Worm (Caenorhabditis elegans): ENCODE data around the gene fbxa-143.

DNA sequence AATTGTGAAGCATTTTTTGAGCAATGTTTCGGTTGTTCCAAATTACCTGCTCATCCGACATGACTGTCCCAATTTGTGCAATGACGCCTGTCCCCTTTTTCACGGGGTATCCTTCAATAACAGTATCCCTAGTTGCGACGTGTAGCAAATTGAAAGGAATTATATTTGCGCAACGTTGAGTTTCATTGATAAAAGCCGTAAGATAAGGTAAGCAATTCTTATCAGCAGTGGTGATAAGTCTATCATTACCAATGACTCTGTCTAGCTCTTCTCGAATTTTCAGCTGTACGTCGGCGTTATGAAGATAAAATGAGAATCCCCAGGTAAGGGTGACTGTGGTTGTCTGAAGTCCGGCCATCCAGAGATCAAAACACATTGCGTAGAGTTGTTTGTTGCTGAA is 46.8 kb upstream of the fbxa-143 start:
- TF ChIP-seq nhr-76 (tag; optimal IDR thresholded peaks at IDR 0.05) (no peak), ZK546.5 (tag; optimal IDR thresholded peaks at IDR 0.05) (no peak), fos-1 (tag; optimal IDR thresholded peaks at IDR 0.05) (no peak), nhr-28 (tag; optimal IDR thresholded peaks at IDR 0.05) (no peak), nhr-237 (tag; optimal IDR thresholded peaks at IDR 0.05) (no peak), snpc-4 (tag; optimal IDR thresholded peaks at IDR 0.05) (no peak), nhr-11 (tag; optimal IDR thresholded peaks at IDR 0.05) (no peak), fkh-10 (GFP tag; optimal IDR thresholded peaks at IDR 0.05) (no peak), unc-62 (GFP tag; optimal IDR thresholded peaks at IDR 0.05) (no peak)
